Fruit fly (Drosophila melanogaster) whole organism, wandering third instar larva: ENCODE results near the gene insv.

Experiments used
- OdsH ChIP-seq: fragments of 200-800 bp; sonication (Bioruptor generic); optimal IDR thresholded peaks from 2 replicates; lab custom pipeline; 2016; ENCODE audit warnings: missing biosample characterization, mild to moderate bottlenecking, missing genetic modification characterization
- br ChIP-seq: fragments of 200-800 bp; sonication (Bioruptor generic); optimal IDR thresholded peaks from 2 replicates; lab custom pipeline; 2016; ENCODE audit warnings: missing biosample characterization, missing genetic modification characterization
- pan ChIP-seq: fragments of >200 bp; optimal IDR thresholded peaks from 2 replicates; lab custom pipeline; 2017

DNA sequence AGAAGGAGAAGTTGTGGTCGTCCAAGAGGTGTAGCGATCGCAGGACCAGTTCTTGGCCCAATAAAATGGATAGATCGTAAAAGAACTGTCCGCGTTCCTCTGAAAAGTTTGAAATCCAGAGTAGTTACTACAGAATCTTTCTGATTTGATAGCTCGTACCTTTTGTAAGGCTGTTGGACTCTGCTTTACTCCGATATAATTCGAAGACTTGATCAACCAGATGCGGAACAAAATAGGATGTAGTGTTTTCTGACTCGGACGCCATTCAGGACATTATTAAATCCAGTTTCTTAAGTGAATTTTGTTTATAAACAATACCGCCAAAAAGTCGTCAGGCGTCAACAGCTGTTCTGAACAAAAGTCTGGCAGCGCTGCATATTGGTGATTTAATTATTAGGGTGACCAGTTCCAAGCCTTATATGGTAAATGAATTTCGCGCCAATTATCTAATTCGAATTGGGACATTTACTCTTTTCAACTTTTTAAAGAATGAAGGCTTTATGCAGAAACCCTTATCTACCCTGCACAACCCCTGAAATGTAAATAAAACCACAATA, 2.0 kb downstream of the insv start, which contains the start of the genes Rad1 and Sws1:
- no peak for TF ChIP-seq OdsH (GFP tag; lab: Kevin White, UChicago)
- no peak for TF ChIP-seq br (GFP tag; lab: Kevin White, UChicago)
- no peak for TF ChIP-seq pan
